Fruit fly (Drosophila melanogaster) whole organism, embryonic: ENCODE results near the gene kirre.

Experiments used
- Bgb ChIP-seq: fragments of 200-800 bp; sonication (Bioruptor generic); IDR thresholded peaks from 2 replicates; pipeline ENCODE4 v1.3.6; 2022; ENCODE audit warnings: missing biosample characterization, missing genetic modification characterization; ENCODE audit not compliant: partially characterized antibody
- CG11093 ChIP-seq: fragments of 200-800 bp; sonication (Bioruptor generic); IDR thresholded peaks from 3 replicates; pipeline ENCODE4 v1.3.6; 2022; ENCODE audit warnings: missing biosample characterization, missing genetic modification characterization
- CG1233 ChIP-seq: fragments of 200-800 bp; sonication (Bioruptor generic); optimal IDR thresholded peaks from 4 replicates; lab custom pipeline; 2018; ENCODE audit warnings: missing biosample characterization, mild to moderate bottlenecking, missing genetic modification characterization
- CG13123 ChIP-seq: fragments of 200-800 bp; sonication (Bioruptor generic); optimal IDR thresholded peaks from 2 replicates; lab custom pipeline; 2016; ENCODE audit warnings: missing biosample characterization, missing genetic modification characterization
- CG13624 ChIP-seq: fragments of 200-800 bp; sonication (Bioruptor generic); optimal IDR thresholded peaks from 2 replicates; lab custom pipeline; 2016; ENCODE audit warnings: missing biosample characterization, missing genetic modification characterization
- CG15479 ChIP-seq: fragments of 200-800 bp; sonication (Bioruptor generic); optimal IDR thresholded peaks from 3 replicates; lab custom pipeline; 2019; ENCODE audit warnings: missing biosample characterization, mild to moderate bottlenecking, missing genetic modification characterization, moderate library complexity
- CG1832 ChIP-seq: fragments of 200-800 bp; sonication (Bioruptor generic); optimal IDR thresholded peaks from 2 replicates; lab custom pipeline; 2017; ENCODE audit warnings: missing biosample characterization, mild to moderate bottlenecking, missing genetic modification characterization, inconsistent platforms
- CG31224 ChIP-seq: fragments of 200-800 bp; sonication (Bioruptor generic); IDR thresholded peaks from 2 replicates; pipeline ENCODE4 v1.3.6; 2022; ENCODE audit warnings: missing biosample characterization, missing genetic modification characterization
- CG31388 ChIP-seq: fragments of 200-800 bp; sonication (Bioruptor generic); optimal IDR thresholded peaks from 2 replicates; lab custom pipeline; 2016; ENCODE audit warnings: missing biosample characterization, missing genetic modification characterization
- CG31441 ChIP-seq: fragments of 200-800 bp; sonication (Bioruptor generic); IDR thresholded peaks from 2 replicates; pipeline ENCODE4 v1.3.6; 2022; ENCODE audit warnings: missing biosample characterization, missing genetic modification characterization
- CG33557 ChIP-seq: fragments of 200-800 bp; sonication (Bioruptor generic); optimal IDR thresholded peaks from 2 replicates; lab custom pipeline; 2019; ENCODE audit warnings: missing biosample characterization, mild to moderate bottlenecking, missing genetic modification characterization, moderate library complexity
- CG6254 ChIP-seq: fragments of 200-800 bp; sonication (Bioruptor generic); optimal IDR thresholded peaks from 3 replicates; lab custom pipeline; 2017; ENCODE audit warnings: mild to moderate bottlenecking, missing biosample characterization, missing genetic modification reagents, missing genetic modification characterization
- CG6765 ChIP-seq: fragments of 200-800 bp; sonication (Bioruptor generic); optimal IDR thresholded peaks from 3 replicates; lab custom pipeline; 2017; ENCODE audit warnings: missing biosample characterization, mild to moderate bottlenecking, missing genetic modification characterization
- CG6854 ChIP-seq: fragments of 200-800 bp; sonication (Bioruptor generic); optimal IDR thresholded peaks from 3 replicates; lab custom pipeline; 2017; ENCODE audit warnings: missing biosample characterization, mild to moderate bottlenecking, missing genetic modification characterization
- CG7745 ChIP-seq: fragments of 200-800 bp; sonication (Bioruptor generic); optimal IDR thresholded peaks from 2 replicates; lab custom pipeline; 2018; ENCODE audit warnings: missing biosample characterization, mild to moderate bottlenecking, missing genetic modification characterization, moderate library complexity
- CG9727 ChIP-seq: fragments of 200-800 bp; sonication (Bioruptor generic); optimal IDR thresholded peaks from 3 replicates; lab custom pipeline; 2017; ENCODE audit warnings: missing biosample characterization, mild to moderate bottlenecking, missing genetic modification characterization
- CTCF ChIP-seq: fragments of 200-800 bp; sonication (Bioruptor generic); optimal IDR thresholded peaks from 2 replicates; lab custom pipeline; 2017; ENCODE audit warnings: missing biosample characterization, mild to moderate bottlenecking, missing genetic modification characterization, moderate library complexity
- Camta ChIP-seq: fragments of 200-800 bp; sonication (Bioruptor generic); optimal IDR thresholded peaks from 2 replicates; lab custom pipeline; 2016; ENCODE audit warnings: missing biosample characterization, missing genetic modification characterization
- CoRest ChIP-seq: fragments of 200-800 bp; sonication (Bioruptor generic); optimal IDR thresholded peaks from 3 replicates; lab custom pipeline; 2018; ENCODE audit warnings: missing biosample characterization, mild to moderate bottlenecking, missing genetic modification characterization, moderate library complexity
- Doc3 ChIP-seq: fragments of 200-800 bp; sonication (Bioruptor generic); IDR thresholded peaks from 3 replicates; pipeline ENCODE4 v1.3.6; 2022; ENCODE audit warnings: missing biosample characterization, missing genetic modification characterization; ENCODE audit not compliant: partially characterized antibody
- Drgx ChIP-seq: fragments of 200-800 bp; sonication (Bioruptor generic); IDR thresholded peaks from 2 replicates; pipeline ENCODE4 v1.3.6; 2022; ENCODE audit warnings: missing biosample characterization, missing genetic modification characterization
- Ets65A ChIP-seq: fragments of 200-800 bp; sonication (Bioruptor generic); peaks from one replicate; lab custom pipeline; 2016; ENCODE audit warnings: missing biosample characterization, missing genetic modification characterization
- Hand ChIP-seq: fragments of 200-800 bp; sonication (Bioruptor generic); optimal IDR thresholded peaks from 2 replicates; lab custom pipeline; 2017; ENCODE audit warnings: mild to moderate bottlenecking, missing biosample characterization, missing genetic modification reagents, missing genetic modification characterization
- Hsf ChIP-seq: fragments of 200-800 bp; sonication (Bioruptor generic); optimal IDR thresholded peaks from 3 replicates; lab custom pipeline; 2016; ENCODE audit warnings: missing biosample characterization, missing genetic modification characterization
- Med ChIP-seq: fragments of 200-800 bp; sonication (Bioruptor generic); peaks from one replicate; lab custom pipeline; 2016; ENCODE audit warnings: missing biosample characterization, missing genetic modification characterization, mild to moderate bottlenecking, inconsistent platforms, moderate library complexity
- NFAT ChIP-seq: fragments of 200-800 bp; sonication (Bioruptor generic); IDR thresholded peaks from 2 replicates; pipeline ENCODE4 v1.3.6; 2022; ENCODE audit warnings: missing biosample characterization, missing genetic modification characterization
- Optix ChIP-seq: fragments of 200-800 bp; sonication (Bioruptor generic); IDR thresholded peaks from 3 replicates; pipeline ENCODE4 v1.3.6; 2022; ENCODE audit warnings: missing biosample characterization, missing genetic modification characterization
- Rfx ChIP-seq: fragments of 200-800 bp; sonication (Bioruptor generic); IDR thresholded peaks from 2 replicates; pipeline ENCODE4 v1.3.6; 2022; ENCODE audit warnings: missing biosample characterization, missing genetic modification characterization
- Six4 ChIP-seq: fragments of 200-800 bp; sonication (Bioruptor generic); optimal IDR thresholded peaks from 2 replicates; lab custom pipeline; 2016; ENCODE audit warnings: missing biosample characterization, missing genetic modification characterization
- Spps ChIP-seq: fragments of 200-800 bp; sonication (Bioruptor generic); optimal IDR thresholded peaks from 2 replicates; lab custom pipeline; 2018; ENCODE audit warnings: missing biosample characterization, mild to moderate bottlenecking, missing genetic modification characterization
- Trl ChIP-seq, 3 experiments: fragments of >200 bp in 2 of 3; fragments of 200-800 bp in 1 of 3; sonication (Bioruptor generic) in 1 of 3; optimal IDR thresholded peaks; 2 replicates in 1 of 3; 3 replicates in 2 of 3; lab custom pipeline; 2016 to 2017; ENCODE audit warnings: missing biosample characterization in 1 of 3, missing genetic modification characterization in 1 of 3
- aop ChIP-seq: fragments of 200-800 bp; sonication (Bioruptor generic); IDR thresholded peaks from 2 replicates; pipeline ENCODE4 v1.3.6; 2022; ENCODE audit warnings: missing biosample characterization, missing genetic modification characterization
- ase ChIP-seq: fragments of 200-800 bp; sonication (Bioruptor generic); IDR thresholded peaks from 3 replicates; pipeline ENCODE4 v1.3.6; 2022; ENCODE audit warnings: missing biosample characterization, missing genetic modification characterization
- az2 ChIP-seq: fragments of 200-800 bp; sonication (Bioruptor generic); optimal IDR thresholded peaks from 3 replicates; lab custom pipeline; 2016; ENCODE audit warnings: missing biosample characterization, missing genetic modification characterization
- bbx ChIP-seq: fragments of 200-800 bp; sonication (Bioruptor generic); IDR thresholded peaks from 2 replicates; pipeline ENCODE4 v1.3.6; 2022; ENCODE audit warnings: missing biosample characterization, missing genetic modification characterization; ENCODE audit not compliant: partially characterized antibody
- bigmax ChIP-seq: fragments of 200-800 bp; sonication (Bioruptor generic); optimal IDR thresholded peaks from 2 replicates; lab custom pipeline; 2018; ENCODE audit warnings: missing biosample characterization, mild to moderate bottlenecking, missing genetic modification characterization
- cato ChIP-seq: fragments of 200-800 bp; sonication (Bioruptor generic); optimal IDR thresholded peaks from 2 replicates; lab custom pipeline; 2016; ENCODE audit warnings: missing biosample characterization, missing genetic modification characterization, borderline replicate concordance
- dimm ChIP-seq: fragments of 200-800 bp; sonication (Bioruptor generic); IDR thresholded peaks from 2 replicates; pipeline ENCODE4 v1.3.6; 2022; ENCODE audit warnings: missing biosample characterization, missing genetic modification characterization
- dmrt99B ChIP-seq: fragments of 200-800 bp; sonication (Bioruptor generic); optimal IDR thresholded peaks from 2 replicates; lab custom pipeline; 2018; ENCODE audit warnings: missing biosample characterization, mild to moderate bottlenecking, missing genetic modification characterization, moderate library complexity
- exex ChIP-seq: fragments of 200-800 bp; sonication (Bioruptor generic); optimal IDR thresholded peaks from 4 replicates; lab custom pipeline; 2018; ENCODE audit warnings: missing biosample characterization, mild to moderate bottlenecking, missing genetic modification characterization, moderate library complexity
- grau ChIP-seq: fragments of 200-800 bp; optimal IDR thresholded peaks from 3 replicates; lab custom pipeline; 2019; ENCODE audit warnings: missing biosample characterization, mild to moderate bottlenecking, missing genetic modification characterization, moderate library complexity
- gro ChIP-seq: fragments of 200-800 bp; sonication (Bioruptor generic); optimal IDR thresholded peaks from 2 replicates; lab custom pipeline; 2016; ENCODE audit warnings: missing biosample characterization, missing genetic modification characterization
- gt ChIP-seq: fragments of 200-800 bp; sonication (Bioruptor generic); IDR thresholded peaks from 2 replicates; pipeline ENCODE4 v1.3.6; 2022; ENCODE audit warnings: missing biosample characterization, missing genetic modification characterization
- lab ChIP-seq: fragments of 200-800 bp; sonication (Bioruptor generic); optimal IDR thresholded peaks from 3 replicates; lab custom pipeline; 2017; ENCODE audit warnings: missing biosample characterization, missing genetic modification characterization, mild to moderate bottlenecking, moderate library complexity, missing genetic modification reagents
- p53 ChIP-seq: fragments of 200-800 bp; sonication (Bioruptor generic); optimal IDR thresholded peaks from 2 replicates; lab custom pipeline; 2016; ENCODE audit warnings: missing biosample characterization, missing genetic modification characterization
- rib ChIP-seq: fragments of 200-800 bp; sonication (Bioruptor generic); IDR thresholded peaks from 2 replicates; pipeline ENCODE4 v1.3.6; 2022; ENCODE audit warnings: missing biosample characterization, missing genetic modification characterization
- sens-2 ChIP-seq: fragments of 200-800 bp; sonication (Bioruptor generic); IDR thresholded peaks from 2 replicates; pipeline ENCODE4 v1.3.6; 2022; ENCODE audit warnings: missing biosample characterization, missing genetic modification characterization
- sr ChIP-seq: fragments of 200-800 bp; sonication (Bioruptor generic); IDR thresholded peaks from 3 replicates; pipeline ENCODE4 v1.3.6; 2022; ENCODE audit warnings: missing biosample characterization, missing genetic modification characterization
- trem ChIP-seq: fragments of 200-800 bp; optimal IDR thresholded peaks from 3 replicates; lab custom pipeline; 2019; ENCODE audit warnings: missing biosample characterization, mild to moderate bottlenecking, missing genetic modification characterization, moderate library complexity
- usp ChIP-seq: fragments of >200 bp; optimal IDR thresholded peaks from 2 replicates; lab custom pipeline; 2017; ENCODE audit warnings: missing biosample characterization, missing genetic modification characterization
- wdn ChIP-seq: fragments of 200-800 bp; sonication (Bioruptor generic); IDR thresholded peaks from 2 replicates; pipeline ENCODE4 v1.3.6; 2022; ENCODE audit warnings: missing biosample characterization, missing genetic modification characterization
- zf30C ChIP-seq: fragments of 200-800 bp; sonication (Bioruptor generic); optimal IDR thresholded peaks from 3 replicates; lab custom pipeline; 2018; ENCODE audit warnings: missing biosample characterization, mild to moderate bottlenecking, missing genetic modification characterization

Gene kirre

DNA sequence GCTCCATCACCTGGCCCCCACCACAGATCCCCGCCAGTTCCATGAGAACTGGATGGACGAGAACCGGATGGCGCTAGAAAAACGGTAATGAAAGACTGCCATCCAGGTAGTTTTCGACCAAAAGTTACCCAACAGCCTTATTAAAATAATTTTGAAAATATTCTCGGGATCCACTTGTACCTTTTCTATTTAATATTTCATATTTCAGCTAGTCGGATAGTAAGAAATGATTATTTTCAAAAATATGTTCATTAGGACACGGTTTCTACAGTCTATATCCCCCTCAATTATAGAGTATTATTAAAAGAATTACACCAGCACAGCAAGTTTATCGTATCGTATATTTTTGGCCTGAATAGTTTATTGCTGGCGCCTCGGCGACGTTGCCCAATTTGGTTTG is 265.6 kb downstream of the kirre start (continued):
- no peak for TF ChIP-seq bigmax (GFP tag; lab: Kevin White, UChicago)
- no peak for TF ChIP-seq trem (tag; lab: Kevin White, UChicago)
- no peak for TF ChIP-seq Six4
- TF ChIP-seq CG13123 (GFP tag; lab: Kevin White, UChicago) = no peak
- TF ChIP-seq dmrt99B (tag; lab: Kevin White, UChicago) = no peak
- peak; percentile 42 for TF ChIP-seq lab (GFP tag; lab: Kevin White, UChicago)
- TF ChIP-seq bbx (GFP tag; lab: Robert Waterston, UW) = no peak
- no peak for TF ChIP-seq Trl (optimal IDR thresholded peaks at IDR 0.05; lab: Kevin White, UChicago)
- TF ChIP-seq Trl (GFP tag; optimal IDR thresholded peaks at IDR 0.05; lab: Kevin White, UChicago) = peak; percentile 2
- TF ChIP-seq gro (GFP tag; lab: Kevin White, UChicago) = peak; percentile 4
- TF ChIP-seq aop (GFP tag; lab: Robert Waterston, UW) = no peak
- TF ChIP-seq CG6254 (GFP tag; lab: Kevin White, UChicago) = no peak
- 0 out of 3 replicates have a peak, but pooled peaks have one; percentile 12 for TF ChIP-seq CG11093 (GFP tag; lab: Robert Waterston, UW)
- peak; percentile 17 for TF ChIP-seq Ets65A (GFP tag; lab: Kevin White, UChicago)
- peak; percentile 45 for TF ChIP-seq CoRest (tag; lab: Kevin White, UChicago)
- no peak for TF ChIP-seq zf30C (GFP tag; lab: Kevin White, UChicago)
- TF ChIP-seq CTCF (GFP tag; lab: Kevin White, UChicago) = no peak
- TF ChIP-seq Spps (tag; lab: Kevin White, UChicago) = no peak
- TF ChIP-seq dimm (GFP tag; lab: Robert Waterston, UW) = no peak
- TF ChIP-seq Drgx = peak; percentile 69
- no peak for TF ChIP-seq Hand
- TF ChIP-seq Optix (GFP tag; lab: Robert Waterston, UW) = no peak
- no peak for TF ChIP-seq ase
- TF ChIP-seq Rfx (GFP tag; lab: Robert Waterston, UW) = peak; percentile 76
- TF ChIP-seq CG1832 (GFP tag; lab: Kevin White, UChicago) = no peak
- no peak for TF ChIP-seq CG6765 (GFP tag; lab: Kevin White, UChicago)
- no peak for TF ChIP-seq CG33557 (GFP tag; lab: Kevin White, UChicago)
- TF ChIP-seq CG7745 = no peak
- TF ChIP-seq sens-2 (GFP tag; lab: Robert Waterston, UW) = no peak
- TF ChIP-seq rib (GFP tag; lab: Robert Waterston, UW) = no peak
- TF ChIP-seq wdn (GFP tag; lab: Robert Waterston, UW) = no peak
- no peak for TF ChIP-seq CG13624
- TF ChIP-seq gt (GFP tag; lab: Robert Waterston, UW) = no peak
- TF ChIP-seq Hsf (GFP tag; lab: Kevin White, UChicago) = peak; percentile 12
- TF ChIP-seq CG15479 (GFP tag; lab: Kevin White, UChicago) = no peak
- no peak for TF ChIP-seq cato
- no peak for TF ChIP-seq Doc3 (GFP tag; lab: Robert Waterston, UW)
- TF ChIP-seq CG31224 = 0 out of 2 replicates have a peak, but pooled peaks have one; percentile 16
- TF ChIP-seq p53 (GFP tag; lab: Kevin White, UChicago) = no peak
- TF ChIP-seq grau = peak; percentile 51
- TF ChIP-seq az2 (GFP tag; lab: Kevin White, UChicago) = no peak
- TF ChIP-seq NFAT (GFP tag; lab: Robert Waterston, UW) = peak; percentile 41; the same call in 1 of the 2 replicates
- peak; percentile 17 for TF ChIP-seq CG9727
- no peak for TF ChIP-seq usp (GFP tag; lab: Kevin White, UChicago)
- peak; percentile 85 for TF ChIP-seq Med (GFP tag; lab: Kevin White, UChicago)
- no peak for TF ChIP-seq Bgb
- TF ChIP-seq CG1233 (GFP tag; lab: Kevin White, UChicago) = no peak
- TF ChIP-seq exex (tag; lab: Kevin White, UChicago) = no peak
- TF ChIP-seq Camta (GFP tag; lab: Kevin White, UChicago) = no peak
- no peak for TF ChIP-seq CG6854
- TF ChIP-seq CG31441 (GFP tag; lab: Robert Waterston, UW) = no peak
- no peak for TF ChIP-seq CG31388 (GFP tag; lab: Kevin White, UChicago)
- TF ChIP-seq sr (GFP tag; lab: Robert Waterston, UW) = no peak
